Worm (Caenorhabditis elegans) whole organism, mixed stage, embryonic: ENCODE results near the gene T05H4.15.

Experiments used
- ceh-43 ChIP-seq: fragments of 200-800 bp; sonication (Bioruptor generic); optimal IDR thresholded peaks from 2 replicates; lab custom pipeline; 2018; ENCODE audit warnings: mild to moderate bottlenecking, missing genetic modification characterization, moderate library complexity, missing compliant biosample characterization
- ces-1 ChIP-seq: fragments of 150-350 bp; optimal IDR thresholded peaks from 2 replicates; lab custom pipeline; 2014; ENCODE audit warnings: missing biosample characterization, missing genetic modification reagents, missing genetic modification characterization
- hlh-1 ChIP-seq: fragments of 150-350 bp; optimal IDR thresholded peaks from 2 replicates; lab custom pipeline; 2014; ENCODE audit warnings: missing biosample characterization, missing genetic modification reagents, missing genetic modification characterization
- lsy-2 ChIP-seq: fragments of 150-350 bp; optimal IDR thresholded peaks from 2 replicates; lab custom pipeline; 2014; ENCODE audit warnings: missing biosample characterization, missing genetic modification characterization
- mep-1 ChIP-seq: fragments of 150-350 bp; optimal IDR thresholded peaks from 2 replicates; lab custom pipeline; 2017; ENCODE audit warnings: missing biosample characterization, missing genetic modification reagents, missing genetic modification characterization, inconsistent platforms
- nhr-12 ChIP-seq: fragments of 150-350 bp; optimal IDR thresholded peaks from 2 replicates; lab custom pipeline; 2014; ENCODE audit warnings: missing biosample characterization, missing genetic modification characterization
- nhr-237 ChIP-seq: fragments of 150-350 bp; optimal IDR thresholded peaks from 2 replicates; lab custom pipeline; 2014; ENCODE audit warnings: missing biosample characterization, missing genetic modification characterization
- pha-4 ChIP-seq: fragments of 150-350 bp; optimal IDR thresholded peaks from 2 replicates; lab custom pipeline; 2018; ENCODE audit warnings: missing biosample characterization, missing genetic modification reagents, missing genetic modification characterization
- snpc-4 ChIP-seq: fragments of 150-350 bp; optimal IDR thresholded peaks from 2 replicates; lab custom pipeline; 2014; ENCODE audit warnings: missing biosample characterization, missing genetic modification characterization
- unc-39 ChIP-seq: fragments of 150-350 bp; optimal IDR thresholded peaks from 2 replicates; lab custom pipeline; 2014; ENCODE audit warnings: missing biosample characterization, missing genetic modification characterization
- unc-62 ChIP-seq: fragments of 150-350 bp; optimal IDR thresholded peaks from 2 replicates; lab custom pipeline; 2014; ENCODE audit warnings: missing biosample characterization, missing genetic modification reagents, missing genetic modification characterization

DNA sequence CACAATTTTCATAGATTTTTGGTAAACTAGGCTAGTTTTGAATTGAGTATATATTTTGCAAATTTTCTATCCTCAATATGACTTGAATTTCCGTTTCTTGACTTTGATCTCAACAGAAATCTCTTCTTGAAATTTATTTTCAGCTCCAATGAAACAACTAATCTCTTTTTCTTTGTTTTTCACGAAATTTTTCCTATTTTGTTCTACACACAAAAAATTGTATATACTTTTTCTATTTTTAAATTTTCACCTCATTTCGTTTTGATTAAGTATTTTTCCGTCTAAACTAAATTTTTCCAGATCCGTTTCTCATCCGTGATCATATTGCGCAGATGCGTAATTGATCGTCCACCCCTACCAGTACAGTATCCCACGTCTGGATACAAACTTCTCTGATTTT lies 23.3 kb upstream of the T05H4.15 start, which contains the start of gene unc-83:
- TF ChIP-seq pha-4 (tag; lab: Kevin White, UChicago) (no peak), hlh-1 (tag; lab: Kevin White, UChicago) (no peak), unc-39 (no peak), mep-1 (no peak), snpc-4 (tag; lab: Kevin White, UChicago) (no peak), ceh-43 (GFP tag; lab: Kevin White, UChicago) (no peak), nhr-12 (tag; lab: Kevin White, UChicago) (no peak), unc-62 (no peak), lsy-2 (tag; lab: Kevin White, UChicago) (no peak), nhr-237 (tag; lab: Kevin White, UChicago) (no peak), ces-1 (GFP tag; lab: Kevin White, UChicago) (no peak)
